Worm (Caenorhabditis elegans): ENCODE data around the gene srg-39.

The srg-39 gene

DNA sequence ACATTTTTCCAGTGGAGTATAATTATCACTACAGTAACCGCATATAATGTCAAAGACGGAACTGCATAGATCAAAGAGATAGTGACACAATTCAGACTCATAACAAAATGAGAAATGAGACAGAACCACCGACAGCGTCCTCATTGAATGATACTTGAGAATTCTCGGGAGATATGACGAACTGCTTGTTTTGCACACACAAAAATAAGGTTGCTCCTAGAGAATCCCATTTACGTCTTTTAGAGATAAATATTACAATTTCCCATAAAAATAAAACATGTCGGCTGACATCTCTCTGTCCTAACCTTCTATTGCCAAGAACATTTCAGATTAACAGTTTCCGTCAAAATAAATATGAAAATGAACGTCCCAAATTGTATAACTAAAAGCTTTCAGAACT, 3.3 kb upstream of the srg-39 start, which contains the start of gene srg-38:
TSS of gene srg-38 (minus strand) at position 101 of the 400 bp plus-strand sequence.
- no peak for TF ChIP-seq aha-1 (tag)
- TF ChIP-seq daf-19 (GFP tag; conservative IDR thresholded peaks at IDR 0.05), result no peak
- no peak for TF ChIP-seq spr-1 (tag; optimal IDR thresholded peaks at IDR 0.05)
- TF ChIP-seq snpc-4 (tag; optimal IDR thresholded peaks at IDR 0.05), result no peak
- TF ChIP-seq hlh-11 (tag; optimal IDR thresholded peaks at IDR 0.05), result no peak
- TF ChIP-seq unc-130 (GFP tag; optimal IDR thresholded peaks at IDR 0.05), result no peak
- no peak for TF ChIP-seq rbr-2 (tag; optimal IDR thresholded peaks at IDR 0.05)
- no peak for TF ChIP-seq F44E2.7 (GFP tag; IDR thresholded peaks at IDR 0.05)
- TF ChIP-seq mxl-3 (GFP tag; optimal IDR thresholded peaks at IDR 0.05), result no peak
- TF ChIP-seq mdl-1 (tag; optimal IDR thresholded peaks at IDR 0.05), result no peak
- TF ChIP-seq F26F4.8 (GFP tag; conservative IDR thresholded peaks at IDR 0.05), result no peak
- TF ChIP-seq hif-1 (tag; optimal IDR thresholded peaks at IDR 0.05), result no peak
- no peak for TF ChIP-seq nhr-111 (GFP tag; optimal IDR thresholded peaks at IDR 0.05)
- TF ChIP-seq F10B5.3 (tag; optimal IDR thresholded peaks at IDR 0.05), result no peak
- no peak for TF ChIP-seq ZK337.2 (GFP tag; IDR thresholded peaks at IDR 0.05)
- TF ChIP-seq lin-1 (GFP tag; IDR thresholded peaks at IDR 0.05), result no peak
- TF ChIP-seq unc-39 (tag; optimal IDR thresholded peaks at IDR 0.05), result no peak

- TF ChIP-seq snpc-4 (tag; optimal IDR thresholded peaks at IDR 0.05) (no peak), daf-16 (GFP tag; optimal IDR thresholded peaks at IDR 0.05) (no peak), daf-16 (tag; optimal IDR thresholded peaks at IDR 0.05) (no peak), F49E8.2 (tag; optimal IDR thresholded peaks at IDR 0.05; ENCODE audit: borderline replicate concordance) (no peak), set-16 (GFP tag; IDR thresholded peaks at IDR 0.05) (no peak), nhr-6 (tag; optimal IDR thresholded peaks at IDR 0.05) (no peak), gei-8 (GFP tag; optimal IDR thresholded peaks at IDR 0.05) (no peak), nhr-111 (GFP tag; optimal IDR thresholded peaks at IDR 0.05) (no peak), ctbp-1 (GFP tag; IDR thresholded peaks at IDR 0.05) (no peak), dmd-8 (GFP tag; IDR thresholded peaks at IDR 0.05) (no peak), vab-7 (GFP tag; IDR thresholded peaks at IDR 0.05) (no peak), ceh-28 (tag; optimal IDR thresholded peaks at IDR 0.05) (no peak)
Observed at ce11 chrV:11149405-11149804, 2.8 kb downstream of the srg-39 start, which contains the start of gene T19C4.1. Gene T19C4.1, plus strand, starts transcription at chrV:11149705.

ce11 chrV:11148971-11149370, 3.3 kb downstream of the srg-39 start:
- TF ChIP-seq nhr-102 (tag; optimal IDR thresholded peaks at IDR 0.05) (no peak), nhr-28 (tag; optimal IDR thresholded peaks at IDR 0.05) (peak; percentile 35), lin-38 (GFP tag; IDR thresholded peaks at IDR 0.05) (no peak)

DNA sequence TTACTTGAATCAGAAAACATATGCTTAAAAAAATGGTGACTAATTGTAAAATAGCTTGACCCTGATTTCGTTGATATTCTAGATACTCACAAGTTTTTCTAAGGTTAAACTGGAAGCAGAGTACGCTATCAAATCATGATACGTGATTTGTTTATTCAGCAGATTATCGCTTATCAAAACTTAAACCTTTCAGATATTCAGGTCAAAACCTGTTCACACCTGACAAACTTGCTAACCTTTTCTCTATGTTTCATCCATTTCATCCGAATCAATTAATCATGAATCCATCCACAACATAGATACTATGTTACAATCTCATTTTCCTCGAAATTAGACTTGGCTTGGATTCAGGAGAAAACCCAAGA, 4.5 kb downstream of the srg-39 start:
- TF ChIP-seq cey-2 (tag; optimal IDR thresholded peaks at IDR 0.05; ENCODE audit: borderline replicate concordance, insufficient read depth) (peak; percentile 26), mxl-2 (GFP tag; conservative IDR thresholded peaks at IDR 0.05) (no peak), nhr-28 (tag; optimal IDR thresholded peaks at IDR 0.05) (no peak), snpc-1.2 (GFP tag; IDR thresholded peaks at IDR 0.05) (no peak), nhr-111 (GFP tag; optimal IDR thresholded peaks at IDR 0.05) (no peak), hlh-11 (tag; optimal IDR thresholded peaks at IDR 0.05) (no peak), nhr-77 (tag; optimal IDR thresholded peaks at IDR 0.05) (no peak), hlh-30 (tag; optimal IDR thresholded peaks at IDR 0.05; ENCODE audit: insufficient read depth) (peak; percentile 30), nhr-25 (tag; optimal IDR thresholded peaks at IDR 0.05; ENCODE audit: borderline replicate concordance, insufficient read depth) (peak; percentile 62), nhr-48 (tag; optimal IDR thresholded peaks at IDR 0.05) (peak; percentile 71), ztf-11 (tag; optimal IDR thresholded peaks at IDR 0.05) (no peak), aha-1 (tag) (peak; percentile 98), zfp-3 (GFP tag; conservative IDR thresholded peaks at IDR 0.05) (peak; percentile 81; the same call in 1 of the 2 replicates), F37D6.2 (tag; optimal IDR thresholded peaks at IDR 0.05) (no peak), lin-39 (tag; optimal IDR thresholded peaks at IDR 0.05) (no peak), ama-1 (optimal IDR thresholded peaks at IDR 0.05) (peak; percentile 44), ceh-62 (tag; optimal IDR thresholded peaks at IDR 0.05) (no peak), nhr-102 (tag; optimal IDR thresholded peaks at IDR 0.05) (peak; percentile 35), lir-3 (tag; optimal IDR thresholded peaks at IDR 0.05) (no peak), unc-62 (GFP tag; optimal IDR thresholded peaks at IDR 0.05 in 1 of 2) (peak in 1 of 2 experiments; percentile 27), unc-62 (tag; optimal IDR thresholded peaks at IDR 0.05) (no peak), T20F7.1 (GFP tag; optimal IDR thresholded peaks at IDR 0.05) (no peak), mep-1 (tag; optimal IDR thresholded peaks at IDR 0.05) (peak; percentile 62)
